Worm (Caenorhabditis elegans) whole organism, dauer: ENCODE data around the gene zig-10.

Source experiments
- unc-62 ChIP-seq: sonication (generic microtip); optimal IDR thresholded peaks from 2 replicates; lab custom pipeline; 2017; ENCODE audit warnings: missing biosample characterization, missing genetic modification reagents, missing genetic modification characterization

The zig-10 gene

ce11 chrII:6422812-6423211, 24.3 kb downstream of the zig-10 start, which contains the start of gene K03H9.3:
K03H9.3 (plus strand) TSS chrII:6423112.
- no peak for TF ChIP-seq unc-62 (GFP tag; lab: Kevin White, UChicago)

DNA sequence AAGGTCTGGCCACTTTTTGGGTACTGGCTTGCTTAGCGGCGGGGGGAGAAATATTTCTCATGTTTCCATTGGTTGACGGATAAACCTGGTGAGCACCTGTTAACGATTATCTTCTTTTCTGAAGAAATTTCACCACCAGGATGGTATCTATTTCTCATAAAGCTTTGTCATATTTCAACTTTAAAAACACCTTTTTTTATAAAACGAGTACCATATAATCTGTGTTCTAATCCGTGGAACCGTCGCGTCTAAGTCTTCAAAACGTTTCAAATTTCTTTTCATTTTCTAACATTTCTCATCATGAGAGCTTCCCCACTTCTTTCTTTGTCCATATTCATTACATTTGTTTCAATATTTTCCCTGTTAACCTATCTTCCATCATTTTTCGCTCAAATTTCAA, 27.5 kb downstream of the zig-10 start, which contains the start of gene col-75:
Gene col-75 (plus strand): TSS at position 301 of the 400 bp plus-strand sequence.
- no peak for TF ChIP-seq unc-62 (GFP tag; lab: Kevin White, UChicago)

ce11 chrII:6436845-6437244, 38.3 kb downstream of the zig-10 start:
- no peak for TF ChIP-seq unc-62 (GFP tag; lab: Kevin White, UChicago)

- no peak for TF ChIP-seq unc-62 (GFP tag; lab: Kevin White, UChicago)
These were observed 42.6 kb downstream of the zig-10 start, which contains the start of gene cutl-16 for ce11 chrII:6441128-6441527. cutl-16 (plus strand) TSS chrII:6441428.

ce11 chrII:6443710-6444109, 45.2 kb downstream of the zig-10 start, which contains the start of gene K06A1.2:
K06A1.2 (plus strand) TSS chrII:6444010.
- no peak for TF ChIP-seq unc-62 (GFP tag; lab: Kevin White, UChicago)

ce11 chrII:6448189-6448588, 49.7 kb downstream of the zig-10 start:
- TF ChIP-seq unc-62 (GFP tag; lab: Kevin White, UChicago), result no peak

- TF ChIP-seq unc-62 (GFP tag; lab: Kevin White, UChicago), result no peak
These were observed 50.1 kb downstream of the zig-10 start for ce11 chrII:6448656-6449055.

DNA sequence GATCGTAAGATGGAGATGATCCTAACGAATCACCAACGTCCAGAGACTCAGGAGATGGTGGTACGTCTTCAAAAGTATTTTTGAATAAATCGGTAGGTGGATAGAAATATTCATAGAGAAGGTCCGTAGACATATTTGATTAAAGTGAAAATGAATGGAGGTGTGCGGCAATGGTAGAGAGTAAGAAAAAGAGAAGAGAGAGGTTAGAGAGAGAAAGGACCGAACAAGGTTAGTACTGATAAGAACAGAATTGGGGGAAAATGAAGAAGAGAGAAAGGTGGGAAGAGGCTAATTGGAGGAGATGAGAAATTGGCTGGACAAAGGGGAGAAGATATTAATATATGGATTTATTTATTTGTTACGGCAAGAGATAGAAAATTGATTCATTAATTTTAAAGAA, 51.1 kb downstream of the zig-10 start, which contains the start of gene nhr-22:
Gene nhr-22 (minus strand): TSS at position 137 of the 400 bp plus-strand sequence.
- TF ChIP-seq unc-62 (GFP tag; lab: Kevin White, UChicago), result no peak
